Fruit fly (Drosophila melanogaster): ENCODE measurements around the gene Pi4KIIIalpha.

The Pi4KIIIalpha gene

DNA sequence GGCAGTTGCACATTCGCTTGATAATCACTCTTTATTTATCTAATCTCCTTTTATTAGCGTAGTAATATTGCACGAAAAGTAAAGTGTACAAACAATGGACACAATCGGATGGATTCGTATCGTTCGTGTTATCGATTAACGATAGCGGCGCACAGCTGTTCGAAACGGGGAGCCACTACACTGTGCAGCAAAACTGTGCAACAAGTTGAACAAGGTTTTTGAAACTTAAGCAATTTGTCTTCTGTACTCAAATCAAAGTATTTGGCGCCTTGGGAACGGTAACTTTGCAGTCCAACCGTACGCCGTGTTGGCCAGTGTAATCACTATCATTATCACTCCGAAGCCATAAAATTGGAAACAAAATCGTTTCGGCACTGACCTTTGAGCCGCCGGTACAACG, 5.0 kb upstream of the Pi4KIIIalpha start, which contains the start of the genes Tsp3A and Seipin (continued):
- TF ChIP-seq ase (GFP tag; IDR thresholded peaks at IDR 0.05): peak; percentile 88
- TF ChIP-seq CG6689 (GFP tag; IDR thresholded peaks at IDR 0.05): peak; percentile 87
- peak; percentile 78 for TF ChIP-seq CG3847 (GFP tag; IDR thresholded peaks at IDR 0.05)
- TF ChIP-seq vfl (GFP tag; optimal IDR thresholded peaks at IDR 0.05): peak; percentile 54
- peak; percentile 66 for TF ChIP-seq kay (GFP tag; optimal IDR thresholded peaks at IDR 0.05)
- peak; percentile 39 for TF ChIP-seq CG4707 (GFP tag; optimal IDR thresholded peaks at IDR 0.05)
- no peak for TF ChIP-seq cg (GFP tag; optimal IDR thresholded peaks at IDR 0.05)
- TF ChIP-seq CG6654 (GFP tag; optimal IDR thresholded peaks at IDR 0.05): peak; percentile 42
- TF ChIP-seq caup (GFP tag; optimal IDR thresholded peaks at IDR 0.05; ENCODE audit: severe bottlenecking): peak; percentile 89
- peak; percentile 77 for TF ChIP-seq CG9609 (GFP tag; optimal IDR thresholded peaks at IDR 0.05)
- TF ChIP-seq Oaz (GFP tag; IDR thresholded peaks at IDR 0.05): peak; percentile 76
- no peak for TF ChIP-seq usp (GFP tag; optimal IDR thresholded peaks at IDR 0.05)
- peak; percentile 66; the same call in 1 of the 2 replicates for TF ChIP-seq CG8765 (GFP tag; IDR thresholded peaks at IDR 0.05)
- peak; percentile 47 for TF ChIP-seq Bdp1 (GFP tag; optimal IDR thresholded peaks at IDR 0.05)
- no peak for TF ChIP-seq CG7271 (tag; optimal IDR thresholded peaks at IDR 0.05)
- peak; percentile 89 for TF ChIP-seq zfh1 (GFP tag; IDR thresholded peaks at IDR 0.05)
- peak; percentile 85 for TF ChIP-seq sug (tag; optimal IDR thresholded peaks at IDR 0.05)
- peak; percentile 62; the same call in 1 of the 2 replicates for TF ChIP-seq CG11085 (GFP tag; IDR thresholded peaks at IDR 0.05)
- peak; percentile 60 for TF ChIP-seq CG8089 (GFP tag; optimal IDR thresholded peaks at IDR 0.05)
- peak; percentile 69 for TF ChIP-seq maf-S (GFP tag; optimal IDR thresholded peaks at IDR 0.05)
- peak; percentile 94 for TF ChIP-seq vvl (GFP tag; IDR thresholded peaks at IDR 0.05)
- TF ChIP-seq CG17568 (GFP tag; optimal IDR thresholded peaks at IDR 0.05): no peak
- TF ChIP-seq CG13287 (GFP tag; IDR thresholded peaks at IDR 0.05; ENCODE audit: partially characterized antibody): peak; percentile 70
- TF ChIP-seq CG14710 (tag; optimal IDR thresholded peaks at IDR 0.05): peak; percentile 56
- TF ChIP-seq bcd (GFP tag; optimal IDR thresholded peaks at IDR 0.05): peak; percentile 87
- TF ChIP-seq fru (optimal IDR thresholded peaks at IDR 0.05): no peak
- no peak for TF ChIP-seq Sox100B (GFP tag; optimal IDR thresholded peaks at IDR 0.05)
- TF ChIP-seq lov (optimal IDR thresholded peaks at IDR 0.05): no peak
- TF ChIP-seq lov (GFP tag; IDR thresholded peaks at IDR 0.05): peak; percentile 79; the same call in 1 of the 3 replicates
- TF ChIP-seq CG4360 (GFP tag; IDR thresholded peaks at IDR 0.05): peak; percentile 59
- peak; percentile 75 to 89 for TF ChIP-seq dpn (GFP tag; optimal IDR thresholded peaks at IDR 0.05)
- peak; percentile 84 for TF ChIP-seq mam (GFP tag; optimal IDR thresholded peaks at IDR 0.05)
- TF ChIP-seq CG32772 (GFP tag; IDR thresholded peaks at IDR 0.05): peak; percentile 85
- no peak for TF ChIP-seq Doc2 (GFP tag; IDR thresholded peaks at IDR 0.05)
- peak; percentile 87 for TF ChIP-seq CG15514 (GFP tag; optimal IDR thresholded peaks at IDR 0.05)
- TF ChIP-seq CG10462 (GFP tag; optimal IDR thresholded peaks at IDR 0.05): peak; percentile 46
- peak; percentile 76 for TF ChIP-seq ems (GFP tag; optimal IDR thresholded peaks at IDR 0.05)
- TF ChIP-seq HHEX (GFP tag; optimal IDR thresholded peaks at IDR 0.05): peak; percentile 91
- TF ChIP-seq odd (GFP tag; optimal IDR thresholded peaks at IDR 0.05): no peak
- peak; percentile 93 for TF ChIP-seq CG14441 (GFP tag; IDR thresholded peaks at IDR 0.05)
- peak; percentile 89 for TF ChIP-seq CG3281 (GFP tag; optimal IDR thresholded peaks at IDR 0.05)
- peak; percentile 89 for TF ChIP-seq Xrp1 (GFP tag; IDR thresholded peaks at IDR 0.05)
- peak; percentile 82 for TF ChIP-seq CoRest (tag; optimal IDR thresholded peaks at IDR 0.05)
- peak; percentile 77 for TF ChIP-seq B-H1 (GFP tag; IDR thresholded peaks at IDR 0.05)
- TF ChIP-seq Ets97D (GFP tag; optimal IDR thresholded peaks at IDR 0.05): peak; percentile 58
- peak; percentile 45 to 61 for TF ChIP-seq chif (GFP tag; optimal IDR thresholded peaks at IDR 0.05)
- TF ChIP-seq tgo (GFP tag; IDR thresholded peaks at IDR 0.05): peak; percentile 85
- no peak for TF ChIP-seq CG7839 (tag; optimal IDR thresholded peaks at IDR 0.05)
- TF ChIP-seq Scr (GFP tag; IDR thresholded peaks at IDR 0.05; ENCODE audit: partially characterized antibody): peak; percentile 65
- peak; percentile 94 for TF ChIP-seq CG2120 (GFP tag; optimal IDR thresholded peaks at IDR 0.05)
- peak; percentile 86 for TF ChIP-seq ind (GFP tag; optimal IDR thresholded peaks at IDR 0.05)
- 0 out of 2 replicates have a peak, but pooled peaks have one; percentile 62 for TF ChIP-seq nerfin-2 (GFP tag; IDR thresholded peaks at IDR 0.05; ENCODE audit: partially characterized antibody)
